Fruit fly (Drosophila melanogaster): ENCODE measurements around the gene CG12713.

dm6 chr3L:15834877-15835555 lies 2.8 kb downstream of the CG12713 start, which contains the start of gene CG18081:
- peak in 1 of 2 experiments; percentile 46 for TF ChIP-seq CTCF (optimal IDR thresholded peaks at IDR 0.05)
- TF ChIP-seq CG8478 (optimal IDR thresholded peaks at IDR 0.05), result no peak
